Worm (Caenorhabditis elegans): ENCODE data around the gene snu-23.

ce11 chrIII:7783354-7783753 is 13.4 kb upstream of the snu-23 start, which contains the start of gene mab-5:
- no peak for TF ChIP-seq blmp-1 (tag; optimal IDR thresholded peaks at IDR 0.05)
- no peak for TF ChIP-seq elt-1 (tag; optimal IDR thresholded peaks at IDR 0.05; ENCODE audit: borderline replicate concordance, insufficient read depth)
- no peak for TF ChIP-seq nhr-76 (tag; optimal IDR thresholded peaks at IDR 0.05)
